Worm (Caenorhabditis elegans) whole organism, midembryonic: ENCODE results near the gene fbxa-12.

Experiments
- klf-2 ChIP-seq: fragments of 200-800 bp; sonication (Bioruptor generic); conservative IDR thresholded peaks from 2 replicates; pipeline ENCODE4 v1.3.6; 2022; ENCODE audit warnings: missing genetic modification reagents, missing genetic modification characterization, missing compliant biosample characterization
- ztf-23 ChIP-seq: fragments of 200-800 bp; sonication (Bioruptor generic); IDR thresholded peaks from 2 replicates; pipeline ENCODE4 v1.3.6; 2022; ENCODE audit warnings: missing genetic modification reagents, missing genetic modification characterization, missing compliant biosample characterization

- no peak for TF ChIP-seq ztf-23
- no peak for TF ChIP-seq klf-2 (GFP tag; lab: Robert Waterston, UW)
Measured at ce11 chrIII:2232360-2232759, 12.9 kb downstream of the fbxa-12 start, which contains the start of gene fbxa-47.
